Worm (Caenorhabditis elegans): ENCODE measurements around the gene C02B10.3.
A peak's percentile ranks its signal among the peaks of the same experiment; 100 is the strongest.

C02B10.3 gene

ce11 chrIV:5136523-5136922 is 33.4 kb upstream of the C02B10.3 start:
- TF ChIP-seq elt-1 (tag; optimal IDR thresholded peaks at IDR 0.05) (no peak), sma-3 (GFP tag; optimal IDR thresholded peaks at IDR 0.05) (peak; percentile 5), sma-9 (GFP tag; optimal IDR thresholded peaks at IDR 0.05) (no peak), sma-9 (tag; optimal IDR thresholded peaks at IDR 0.05) (no peak), unc-55 (GFP tag; optimal IDR thresholded peaks at IDR 0.05) (no peak)

- peak; percentile 24 for TF ChIP-seq C34F6.9 (tag; optimal IDR thresholded peaks at IDR 0.05)
- peak; percentile 34 for TF ChIP-seq mab-5 (tag; optimal IDR thresholded peaks at IDR 0.05)
- TF ChIP-seq alr-1 (tag; optimal IDR thresholded peaks at IDR 0.05), result no peak
- TF ChIP-seq nhr-129 (tag; optimal IDR thresholded peaks at IDR 0.05), result peak; percentile 9
- TF ChIP-seq ztf-4 (tag; optimal IDR thresholded peaks at IDR 0.05), result no peak
- peak; percentile 90 for TF ChIP-seq fos-1 (tag; optimal IDR thresholded peaks at IDR 0.05)
- peak in 1 of 2 experiments; percentile 12 for TF ChIP-seq lsy-2 (tag; optimal IDR thresholded peaks at IDR 0.05)
These were observed 31.7 kb upstream of the C02B10.3 start for ce11 chrIV:5134798-5135197.

- TF ChIP-seq ceh-82 (tag; optimal IDR thresholded peaks at IDR 0.05) (no peak), nhr-10 (tag; optimal IDR thresholded peaks at IDR 0.05) (no peak), fos-1 (tag; optimal IDR thresholded peaks at IDR 0.05) (peak; percentile 91), egl-27 (tag; optimal IDR thresholded peaks at IDR 0.05) (no peak), unc-55 (GFP tag; optimal IDR thresholded peaks at IDR 0.05) (peak; percentile 49), Y55F3AM.14 (GFP tag; optimal IDR thresholded peaks at IDR 0.05) (no peak), ZK546.5 (tag; optimal IDR thresholded peaks at IDR 0.05) (no peak), lsy-2 (tag; optimal IDR thresholded peaks at IDR 0.05) (peak in 1 of 2 experiments; percentile 44), nhr-237 (tag; optimal IDR thresholded peaks at IDR 0.05) (no peak), nhr-129 (tag; optimal IDR thresholded peaks at IDR 0.05) (peak; percentile 24), ztf-1 (GFP tag; conservative IDR thresholded peaks at IDR 0.05) (no peak), nhr-77 (tag; optimal IDR thresholded peaks at IDR 0.05) (no peak), elt-3 (tag; optimal IDR thresholded peaks at IDR 0.05) (no peak), dmd-4 (tag; optimal IDR thresholded peaks at IDR 0.05) (no peak), C34F6.9 (tag; optimal IDR thresholded peaks at IDR 0.05) (peak; percentile 41), sem-4 (tag; optimal IDR thresholded peaks at IDR 0.05) (no peak), gmeb-1 (tag; optimal IDR thresholded peaks at IDR 0.05) (no peak), snpc-4 (tag; optimal IDR thresholded peaks at IDR 0.05) (no peak), nhr-25 (tag; optimal IDR thresholded peaks at IDR 0.05) (no peak), lin-39 (tag; optimal IDR thresholded peaks at IDR 0.05) (no peak), lin-11 (tag; optimal IDR thresholded peaks at IDR 0.05) (no peak), unc-39 (tag; optimal IDR thresholded peaks at IDR 0.05) (no peak), ceh-16 (tag; optimal IDR thresholded peaks at IDR 0.05) (no peak), elt-1 (tag; optimal IDR thresholded peaks at IDR 0.05) (no peak), sma-9 (GFP tag; optimal IDR thresholded peaks at IDR 0.05) (peak; percentile 26), sma-9 (tag; optimal IDR thresholded peaks at IDR 0.05) (no peak), nhr-11 (tag; optimal IDR thresholded peaks at IDR 0.05) (no peak), zag-1 (tag; optimal IDR thresholded peaks at IDR 0.05) (peak; percentile 7), nhr-6 (tag; optimal IDR thresholded peaks at IDR 0.05) (no peak), skn-1 (tag; optimal IDR thresholded peaks at IDR 0.05) (no peak), unc-62 (GFP tag; optimal IDR thresholded peaks at IDR 0.05) (no peak), blmp-1 (tag; optimal IDR thresholded peaks at IDR 0.05; ENCODE audit: insufficient read depth) (peak; percentile 79), nhr-23 (tag; optimal IDR thresholded peaks at IDR 0.05) (no peak), lin-13 (GFP tag; optimal IDR thresholded peaks at IDR 0.05) (no peak), ztf-4 (tag; optimal IDR thresholded peaks at IDR 0.05) (no peak), nhr-12 (tag; optimal IDR thresholded peaks at IDR 0.05) (no peak), ztf-11 (tag; optimal IDR thresholded peaks at IDR 0.05) (no peak), R02D3.7 (tag; optimal IDR thresholded peaks at IDR 0.05) (no peak), alr-1 (tag; optimal IDR thresholded peaks at IDR 0.05) (no peak), F13H6.1 (tag; optimal IDR thresholded peaks at IDR 0.05) (peak; percentile 41), crh-2 (tag; optimal IDR thresholded peaks at IDR 0.05) (peak; percentile 33), aly-2 (tag; optimal IDR thresholded peaks at IDR 0.05) (no peak), mdl-1 (tag; optimal IDR thresholded peaks at IDR 0.05) (no peak), mab-5 (tag; optimal IDR thresholded peaks at IDR 0.05) (no peak), nhr-21 (tag; optimal IDR thresholded peaks at IDR 0.05) (peak; percentile 43), peb-1 (tag; optimal IDR thresholded peaks at IDR 0.05) (no peak), mbf-1 (tag; optimal IDR thresholded peaks at IDR 0.05) (no peak), ama-1 (optimal IDR thresholded peaks at IDR 0.05) (no peak), sma-3 (GFP tag; optimal IDR thresholded peaks at IDR 0.05) (peak; percentile 27)
These were observed 30.8 kb upstream of the C02B10.3 start for ce11 chrIV:5133791-5134370.

All from whole organism, L2 larva.